Worm (Caenorhabditis elegans): ENCODE measurements around the gene srw-3.

ce11 chrV:7708525-7708924 lies 3.1 kb downstream of the srw-3 start, which contains the start of gene ZK105.11:
- TF ChIP-seq klf-2 (GFP tag; conservative IDR thresholded peaks at IDR 0.05) (no peak), T22C8.4 (GFP tag; IDR thresholded peaks at IDR 0.05) (no peak), ztf-23 (GFP tag; IDR thresholded peaks at IDR 0.05) (no peak), ref-1 (GFP tag; conservative IDR thresholded peaks at IDR 0.05) (no peak), flt-1 (GFP tag; IDR thresholded peaks at IDR 0.05) (no peak), ztf-29 (GFP tag; IDR thresholded peaks at IDR 0.05) (no peak), tab-1 (GFP tag; IDR thresholded peaks at IDR 0.05) (no peak), cog-1 (tag; optimal IDR thresholded peaks at IDR 0.05) (no peak), med-1 (GFP tag; optimal IDR thresholded peaks at IDR 0.05; ENCODE audit: insufficient read depth) (no peak)

All from whole organism, midembryonic.